Worm (Caenorhabditis elegans) whole organism, mixed stage, embryonic: ENCODE data around the gene F31F7.1.

Source experiments
- M03D4.4 ChIP-seq: sonication (generic microtip); optimal IDR thresholded peaks from 2 replicates; lab custom pipeline; 2017; ENCODE audit warnings: mild to moderate bottlenecking, missing genetic modification characterization, missing compliant biosample characterization
- blmp-1 ChIP-seq: fragments of 150-350 bp; optimal IDR thresholded peaks from 2 replicates; lab custom pipeline; 2014; ENCODE audit warnings: missing biosample characterization, missing genetic modification characterization
- ceh-83 ChIP-seq: fragments of 200-800 bp; sonication (Bioruptor generic); optimal IDR thresholded peaks from 2 replicates; lab custom pipeline; 2018; ENCODE audit warnings: mild to moderate bottlenecking, missing genetic modification characterization, missing compliant biosample characterization
- ces-1 ChIP-seq: fragments of 150-350 bp; optimal IDR thresholded peaks from 2 replicates; lab custom pipeline; 2014; ENCODE audit warnings: missing biosample characterization, missing genetic modification reagents, missing genetic modification characterization
- nhr-12 ChIP-seq: fragments of 150-350 bp; optimal IDR thresholded peaks from 2 replicates; lab custom pipeline; 2014; ENCODE audit warnings: missing biosample characterization, missing genetic modification characterization
- nhr-76 ChIP-seq: sonication (generic microtip); optimal IDR thresholded peaks from 2 replicates; lab custom pipeline; 2017; ENCODE audit warnings: missing biosample characterization, missing genetic modification characterization
- snpc-4 ChIP-seq: fragments of 150-350 bp; optimal IDR thresholded peaks from 2 replicates; lab custom pipeline; 2014; ENCODE audit warnings: missing biosample characterization, missing genetic modification characterization
- unc-39 ChIP-seq: fragments of 150-350 bp; optimal IDR thresholded peaks from 2 replicates; lab custom pipeline; 2014; ENCODE audit warnings: missing biosample characterization, missing genetic modification characterization
- unc-62 ChIP-seq: fragments of 150-350 bp; optimal IDR thresholded peaks from 2 replicates; lab custom pipeline; 2014; ENCODE audit warnings: missing biosample characterization, missing genetic modification reagents, missing genetic modification characterization
- ztf-11 ChIP-seq: fragments of 150-350 bp; optimal IDR thresholded peaks from 2 replicates; lab custom pipeline; 2014; ENCODE audit warnings: missing biosample characterization, missing genetic modification characterization

DNA sequence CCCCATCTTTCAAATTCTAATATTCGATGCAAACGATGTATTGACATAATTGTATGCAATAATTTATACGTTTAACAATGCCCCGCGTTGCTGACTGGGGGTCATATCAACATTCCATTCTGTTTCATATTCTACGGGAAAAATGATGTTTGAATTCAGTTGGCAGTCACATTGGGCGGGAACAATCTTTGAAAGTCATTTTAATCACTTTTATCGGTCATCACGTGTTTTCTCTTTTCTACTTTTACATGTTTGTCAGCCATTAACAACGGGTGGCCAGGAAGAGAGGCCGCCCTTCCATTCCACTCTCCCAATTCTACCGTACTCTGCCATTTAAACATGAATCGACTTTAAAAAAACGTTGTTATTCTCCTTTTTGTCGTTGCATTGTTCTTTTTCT lies 27.5 kb upstream of the F31F7.1 start:
- TF ChIP-seq snpc-4 (no peak), unc-39 (tag; lab: Kevin White, UChicago) (no peak), M03D4.4 (no peak), unc-62 (GFP tag; lab: Kevin White, UChicago) (no peak), nhr-76 (tag; lab: Kevin White, UChicago) (no peak), ztf-11 (no peak), blmp-1 (tag; lab: Kevin White, UChicago) (no peak), ces-1 (GFP tag; lab: Kevin White, UChicago) (no peak), ceh-83 (GFP tag; lab: Kevin White, UChicago) (no peak), nhr-12 (tag; lab: Kevin White, UChicago) (no peak)
